Worm (Caenorhabditis elegans) whole organism, young adult: ENCODE data around the gene C29A12.6.

Source experiments
- B0019.2 ChIP-seq: fragments of 200-800 bp; sonication (Bioruptor generic); conservative IDR thresholded peaks from 2 replicates; pipeline ENCODE4 v1.3.6; 2022; ENCODE audit warnings: missing genetic modification reagents, missing genetic modification characterization, missing compliant biosample characterization
- F33H1.4 ChIP-seq: fragments of 200-800 bp; sonication (Bioruptor generic); IDR thresholded peaks from 2 replicates; pipeline ENCODE4 v1.3.6; 2022; ENCODE audit warnings: missing genetic modification reagents, missing genetic modification characterization, missing compliant biosample characterization
- F37B4.10 ChIP-seq: fragments of 200-800 bp; sonication (Bioruptor generic); IDR thresholded peaks from 2 replicates; pipeline ENCODE4 v1.3.6; 2022; ENCODE audit warnings: missing genetic modification characterization, missing compliant biosample characterization
- F39B2.1 ChIP-seq: fragments of 200-800 bp; sonication (Bioruptor generic); IDR thresholded peaks from 2 replicates; pipeline ENCODE4 v1.3.6; 2022; ENCODE audit warnings: missing genetic modification reagents, missing genetic modification characterization, missing compliant biosample characterization
- F52B5.7 ChIP-seq: sonication (generic microtip); optimal IDR thresholded peaks from 2 replicates; lab custom pipeline; 2016; ENCODE audit warnings: mild to moderate bottlenecking, missing genetic modification characterization, missing compliant biosample characterization
- F55B11.4 ChIP-seq: sonication (generic microtip); optimal IDR thresholded peaks from 2 replicates; lab custom pipeline; 2016; ENCODE audit warnings: missing compliant biosample characterization, missing genetic modification characterization, borderline replicate concordance; ENCODE audit not compliant: insufficient read depth
- F57A8.1 ChIP-seq: fragments of 200-800 bp; sonication (Bioruptor generic); optimal IDR thresholded peaks from 2 replicates; lab custom pipeline; 2018; ENCODE audit warnings: mild to moderate bottlenecking, missing genetic modification characterization, moderate library complexity, missing compliant biosample characterization
- F57C9.4 ChIP-seq: sonication (generic microtip); optimal IDR thresholded peaks from 2 replicates; lab custom pipeline; 2017; ENCODE audit warnings: mild to moderate bottlenecking, missing genetic modification characterization, missing compliant biosample characterization
- T26A5.8 ChIP-seq: sonication (generic microtip); optimal IDR thresholded peaks from 2 replicates; lab custom pipeline; 2016; ENCODE audit warnings: missing genetic modification characterization, missing compliant biosample characterization
- Y95B8A.8 ChIP-seq: fragments of 200-800 bp; sonication (Bioruptor generic); IDR thresholded peaks from 2 replicates; pipeline ENCODE4 v1.3.6; 2022; ENCODE audit warnings: missing genetic modification reagents, missing genetic modification characterization, missing compliant biosample characterization
- ZK185.1 ChIP-seq: sonication (generic microtip); optimal IDR thresholded peaks from 2 replicates; lab custom pipeline; 2016; ENCODE audit warnings: mild to moderate bottlenecking, missing genetic modification characterization, missing compliant biosample characterization; ENCODE audit not compliant: poor library complexity, severe bottlenecking
- akir-1 ChIP-seq: fragments of 200-800 bp; sonication (Bioruptor generic); optimal IDR thresholded peaks from 2 replicates; lab custom pipeline; 2018; ENCODE audit warnings: mild to moderate bottlenecking, missing genetic modification characterization, moderate library complexity, missing compliant biosample characterization
- aptf-3 ChIP-seq: fragments of 200-800 bp; sonication (Bioruptor generic); IDR thresholded peaks from 2 replicates; pipeline ENCODE4 v1.3.6; 2022; ENCODE audit warnings: missing genetic modification characterization, missing compliant biosample characterization
- attf-5 ChIP-seq: fragments of 200-800 bp; sonication (Bioruptor generic); optimal IDR thresholded peaks from 2 replicates; lab custom pipeline; 2018; ENCODE audit warnings: mild to moderate bottlenecking, missing genetic modification characterization, missing compliant biosample characterization
- bed-1 ChIP-seq: fragments of 200-800 bp; sonication (Bioruptor generic); IDR thresholded peaks from 2 replicates; pipeline ENCODE4 v1.3.6; 2022; ENCODE audit warnings: missing genetic modification reagents, missing genetic modification characterization, missing compliant biosample characterization
- bed-2 ChIP-seq: fragments of 200-800 bp; sonication (Bioruptor generic); IDR thresholded peaks from 2 replicates; pipeline ENCODE4 v1.3.6; 2022; ENCODE audit warnings: missing genetic modification reagents, missing genetic modification characterization, missing compliant biosample characterization
- ccch-3 ChIP-seq: fragments of 200-800 bp; sonication (Bioruptor generic); optimal IDR thresholded peaks from 2 replicates; lab custom pipeline; 2018; ENCODE audit warnings: mild to moderate bottlenecking, missing genetic modification characterization, missing compliant biosample characterization
- ceh-100 ChIP-seq: fragments of 200-800 bp; sonication (Bioruptor generic); IDR thresholded peaks from 2 replicates; pipeline ENCODE4 v1.3.6; 2022; ENCODE audit warnings: missing genetic modification reagents, missing genetic modification characterization, missing compliant biosample characterization
- ceh-27 ChIP-seq: fragments of 200-800 bp; sonication (Bioruptor generic); optimal IDR thresholded peaks from 2 replicates; lab custom pipeline; 2018; ENCODE audit warnings: mild to moderate bottlenecking, missing genetic modification characterization, moderate library complexity, missing compliant biosample characterization
- ceh-40 ChIP-seq: fragments of 200-800 bp; sonication (Bioruptor generic); IDR thresholded peaks from 2 replicates; pipeline ENCODE4 v1.3.6; 2022; ENCODE audit warnings: missing genetic modification characterization, missing compliant biosample characterization
- ceh-79 ChIP-seq: sonication (generic microtip); optimal IDR thresholded peaks from 2 replicates; lab custom pipeline; 2017; ENCODE audit warnings: mild to moderate bottlenecking, missing genetic modification characterization, missing compliant biosample characterization
- chd-7 ChIP-seq: sonication (generic microtip); optimal IDR thresholded peaks from 2 replicates; lab custom pipeline; 2016; ENCODE audit warnings: mild to moderate bottlenecking, missing genetic modification characterization, moderate library complexity, missing compliant biosample characterization
- dpff-1 ChIP-seq: sonication (generic microtip); optimal IDR thresholded peaks from 2 replicates; lab custom pipeline; 2017; ENCODE audit warnings: mild to moderate bottlenecking, missing genetic modification characterization, missing compliant biosample characterization
- efl-1 ChIP-seq: fragments of 150-350 bp; optimal IDR thresholded peaks from 2 replicates; lab custom pipeline; 2014; ENCODE audit warnings: missing biosample characterization, missing genetic modification reagents, missing genetic modification characterization
- egl-18 ChIP-seq: fragments of 200-800 bp; sonication (Bioruptor generic); IDR thresholded peaks from 2 replicates; pipeline ENCODE4 v1.3.6; 2022; ENCODE audit warnings: missing genetic modification reagents, missing genetic modification characterization, missing compliant biosample characterization
- ets-4 ChIP-seq: fragments of 200-800 bp; sonication (Bioruptor generic); optimal IDR thresholded peaks from 2 replicates; lab custom pipeline; 2018; ENCODE audit warnings: mild to moderate bottlenecking, missing genetic modification characterization, missing compliant biosample characterization
- fkh-3 ChIP-seq: sonication (generic microtip); optimal IDR thresholded peaks from 2 replicates; lab custom pipeline; 2016; ENCODE audit warnings: mild to moderate bottlenecking, missing genetic modification characterization, missing compliant biosample characterization
- gei-17 ChIP-seq: fragments of 200-800 bp; sonication (Bioruptor generic); optimal IDR thresholded peaks from 2 replicates; lab custom pipeline; 2018; ENCODE audit warnings: mild to moderate bottlenecking, missing genetic modification characterization, missing compliant biosample characterization
- hlh-26 ChIP-seq: fragments of 200-800 bp; sonication (Bioruptor generic); conservative IDR thresholded peaks from 2 replicates; pipeline ENCODE4 v1.3.6; 2022; ENCODE audit warnings: missing genetic modification reagents, missing genetic modification characterization, missing compliant biosample characterization
- hmg-20 ChIP-seq: fragments of 200-800 bp; sonication (Bioruptor generic); IDR thresholded peaks from 2 replicates; pipeline ENCODE4 v1.3.6; 2022; ENCODE audit warnings: missing genetic modification reagents, missing genetic modification characterization, missing compliant biosample characterization
- lag-1 ChIP-seq: fragments of 200-800 bp; sonication (Bioruptor generic); IDR thresholded peaks from 2 replicates; pipeline ENCODE4 v1.3.6; 2022; ENCODE audit warnings: missing genetic modification reagents, missing genetic modification characterization, missing compliant biosample characterization
- lin-40 ChIP-seq: sonication (generic microtip); optimal IDR thresholded peaks from 2 replicates; lab custom pipeline; 2016; ENCODE audit warnings: missing genetic modification characterization, mild to moderate bottlenecking, missing compliant biosample characterization, missing genotype, missing genetic modification reagents
- madf-10 ChIP-seq: sonication (generic microtip); optimal IDR thresholded peaks from 2 replicates; lab custom pipeline; 2016; ENCODE audit warnings: mild to moderate bottlenecking, missing genetic modification characterization, missing compliant biosample characterization
- nfya-1 ChIP-seq: sonication (generic microtip); optimal IDR thresholded peaks from 2 replicates; lab custom pipeline; 2017; ENCODE audit warnings: antibody characterized with exemption, missing compliant biosample characterization, missing genetic modification characterization, borderline replicate concordance; ENCODE audit not compliant: insufficient read depth
- nhr-120 ChIP-seq: fragments of 200-800 bp; sonication (Bioruptor generic); IDR thresholded peaks from 2 replicates; pipeline ENCODE4 v1.3.6; 2022; ENCODE audit warnings: missing genetic modification characterization, missing compliant biosample characterization
- pbrm-1 ChIP-seq: fragments of 200-800 bp; sonication (Bioruptor generic); IDR thresholded peaks from 2 replicates; pipeline ENCODE4 v1.3.6; 2022; ENCODE audit warnings: missing genetic modification reagents, missing genetic modification characterization, missing compliant biosample characterization
- rcor-1 ChIP-seq: fragments of 200-800 bp; sonication (Bioruptor generic); IDR thresholded peaks from 2 replicates; pipeline ENCODE4 v1.3.6; 2022; ENCODE audit warnings: missing genetic modification reagents, missing genetic modification characterization, missing compliant biosample characterization
- rec-8 ChIP-seq, 2 experiments: sonication (generic microtip); optimal IDR thresholded peaks; 2 replicates each; lab custom pipeline; 2016; ENCODE audit warnings: mild to moderate bottlenecking in 2 of 2, missing genetic modification characterization in 2 of 2, missing genetic modification reagents in 2 of 2, missing genotype in 2 of 2, missing biosample characterization in 1 of 2, missing compliant biosample characterization in 1 of 2, moderate library complexity in 1 of 2
- repo-1 ChIP-seq: sonication (generic microtip); optimal IDR thresholded peaks from 2 replicates; lab custom pipeline; 2017; ENCODE audit warnings: mild to moderate bottlenecking, missing genetic modification characterization, missing compliant biosample characterization
- snpc-1.3 ChIP-seq: sonication (generic microtip); optimal IDR thresholded peaks from 2 replicates; lab custom pipeline; 2017; ENCODE audit warnings: missing genetic modification characterization, mild to moderate bottlenecking, missing compliant biosample characterization, antibody characterized with exemption, moderate library complexity, missing genotype, missing genetic modification reagents; ENCODE audit not compliant: insufficient read depth
- snpc-4 ChIP-seq, 5 experiments: fragments of 150-350 bp in 1 of 5; sonication (generic microtip) in 4 of 5; optimal IDR thresholded peaks; 2 replicates each; lab custom pipeline; 2014 to 2018; ENCODE audit warnings: missing genetic modification characterization in 5 of 5, missing biosample characterization in 3 of 5, antibody characterized with exemption in 2 of 5, mild to moderate bottlenecking in 2 of 5, missing compliant biosample characterization in 2 of 5, missing genotype in 2 of 5, moderate library complexity in 2 of 5, missing genetic modification reagents in 1 of 5
- tlf-1 ChIP-seq: fragments of 200-800 bp; sonication (Bioruptor generic); optimal IDR thresholded peaks from 2 replicates; lab custom pipeline; 2018; ENCODE audit warnings: mild to moderate bottlenecking, missing genetic modification characterization, missing compliant biosample characterization
- unc-130 ChIP-seq: sonication (generic microtip); optimal IDR thresholded peaks from 2 replicates; lab custom pipeline; 2016; ENCODE audit warnings: missing genetic modification reagents, missing genetic modification characterization, missing compliant biosample characterization
- xnd-1 ChIP-seq: sonication (generic microtip); optimal IDR thresholded peaks from 2 replicates; lab custom pipeline; 2016; ENCODE audit warnings: missing genotype, missing genetic modification reagents, missing genetic modification characterization, missing compliant biosample characterization
- ztf-26 ChIP-seq: sonication (generic microtip); optimal IDR thresholded peaks from 2 replicates; lab custom pipeline; 2017; ENCODE audit warnings: missing genetic modification characterization, missing compliant biosample characterization
- ztf-28 ChIP-seq: fragments of 200-800 bp; sonication (Bioruptor generic); IDR thresholded peaks from 2 replicates; pipeline ENCODE4 v1.3.6; 2022; ENCODE audit warnings: missing genetic modification reagents, missing genetic modification characterization, missing compliant biosample characterization
- ztf-6 ChIP-seq: fragments of 200-800 bp; sonication (Bioruptor generic); IDR thresholded peaks from 2 replicates; pipeline ENCODE4 v1.3.6; 2022; ENCODE audit warnings: missing genetic modification reagents, missing genetic modification characterization, missing compliant biosample characterization

C29A12.6 gene

DNA sequence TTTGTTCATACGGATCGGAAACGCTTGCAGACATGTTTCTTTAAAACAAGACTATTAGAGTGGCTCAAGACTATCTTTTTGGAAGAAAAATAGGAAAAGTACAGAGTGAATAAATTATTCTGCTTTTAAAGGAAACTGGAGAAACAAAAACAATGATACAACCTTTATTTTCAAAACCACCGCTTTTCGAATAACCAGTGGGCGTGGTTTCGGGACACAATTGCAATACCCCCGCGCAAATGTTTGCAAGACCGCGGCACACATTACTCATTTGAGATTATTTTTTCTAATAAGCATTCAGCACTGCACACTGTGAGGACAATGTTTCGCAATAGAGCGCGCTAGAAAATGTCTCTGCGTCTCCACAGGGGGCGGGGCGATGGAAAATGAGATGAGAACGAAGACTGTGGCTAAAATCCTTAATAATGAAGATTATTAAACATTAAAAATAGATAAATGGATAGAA is 39.1 kb upstream of the C29A12.6 start, which contains the start of gene plrg-1 (continued):
- peak; percentile 55 for TF ChIP-seq F33H1.4
- TF ChIP-seq bed-2 (GFP tag; lab: Robert Waterston, UW) = no peak
- TF ChIP-seq ZK185.1 = peak; percentile 91
- peak; percentile 79; the same call in 1 of the 2 replicates for TF ChIP-seq Y95B8A.8 (GFP tag; lab: Robert Waterston, UW)
- TF ChIP-seq ceh-40 = 0 out of 2 replicates have a peak, but pooled peaks have one; percentile 34
- TF ChIP-seq F55B11.4 (tag; lab: Kevin White, UChicago) = no peak
- TF ChIP-seq gei-17 (GFP tag; lab: Kevin White, UChicago) = peak; percentile 51
- TF ChIP-seq B0019.2 (GFP tag; lab: Robert Waterston, UW) = peak; percentile 73
- TF ChIP-seq pbrm-1 (GFP tag; lab: Robert Waterston, UW) = peak; percentile 94
- no peak for TF ChIP-seq fkh-3
- TF ChIP-seq ceh-100 (GFP tag; lab: Robert Waterston, UW) = peak; percentile 88
- TF ChIP-seq attf-5 (GFP tag; lab: Kevin White, UChicago) = peak; percentile 97
- TF ChIP-seq lag-1 = 0 out of 2 replicates have a peak, but pooled peaks have one; percentile 49
- no peak for TF ChIP-seq dpff-1
- peak; percentile 66 for TF ChIP-seq ets-4 (GFP tag; lab: Kevin White, UChicago)
- no peak for TF ChIP-seq nhr-120 (GFP tag; lab: Robert Waterston, UW)
- TF ChIP-seq egl-18 = 0 out of 2 replicates have a peak, but pooled peaks have one; percentile 33
- TF ChIP-seq efl-1 = peak; percentile 59
- peak; percentile 32 for TF ChIP-seq ztf-26 (tag; lab: Kevin White, UChicago)
- TF ChIP-seq repo-1 (tag; lab: Kevin White, UChicago) = peak; percentile 38
- 0 out of 2 replicates have a peak, but pooled peaks have one; percentile 66 for TF ChIP-seq F37B4.10 (GFP tag; lab: Robert Waterston, UW)
- TF ChIP-seq snpc-1.3 (tag; lab: Kevin White, UChicago) = peak; percentile 82
- no peak for TF ChIP-seq ceh-79 (tag; lab: Kevin White, UChicago)
- no peak for TF ChIP-seq nfya-1 (tag; lab: Kevin White, UChicago)
- TF ChIP-seq akir-1 (GFP tag; lab: Kevin White, UChicago) = no peak
- no peak for TF ChIP-seq bed-1 (GFP tag; lab: Robert Waterston, UW)
- no peak for TF ChIP-seq F39B2.1 (GFP tag; lab: Robert Waterston, UW)
- no peak for TF ChIP-seq aptf-3
- TF ChIP-seq rec-8 (tag; optimal IDR thresholded peaks at IDR 0.05; lab: Kevin White, UChicago) = peak; percentile 20 to 60
- peak; percentile 79 for TF ChIP-seq hmg-20 (GFP tag; lab: Robert Waterston, UW)
- TF ChIP-seq snpc-4 (GFP tag; optimal IDR thresholded peaks at IDR 0.05; lab: Kevin White, UChicago) = peak; percentile 35
- TF ChIP-seq snpc-4 (tag; optimal IDR thresholded peaks at IDR 0.05; lab: Kevin White, UChicago) = peak; percentile 35 to 72 (median 70)
- no peak for TF ChIP-seq F57A8.1 (GFP tag; lab: Kevin White, UChicago)
- no peak for TF ChIP-seq T26A5.8 (tag; lab: Kevin White, UChicago)
- peak; percentile 72; the same call in 1 of the 2 replicates for TF ChIP-seq ztf-6 (GFP tag; lab: Robert Waterston, UW)
- TF ChIP-seq ccch-3 (GFP tag; lab: Kevin White, UChicago) = no peak
- peak; percentile 92 for TF ChIP-seq ceh-27 (GFP tag; lab: Kevin White, UChicago)
- peak; percentile 82 for TF ChIP-seq ztf-28 (GFP tag; lab: Robert Waterston, UW)
- TF ChIP-seq unc-130 (GFP tag; lab: Kevin White, UChicago) = peak; percentile 58
- TF ChIP-seq madf-10 = peak; percentile 52
- TF ChIP-seq xnd-1 = peak; percentile 28
- peak; percentile 85 for TF ChIP-seq tlf-1 (GFP tag; lab: Kevin White, UChicago)
- TF ChIP-seq F57C9.4 (tag; lab: Kevin White, UChicago) = no peak
- no peak for TF ChIP-seq hlh-26 (GFP tag; lab: Robert Waterston, UW)
- peak; percentile 84 for TF ChIP-seq lin-40 (tag; lab: Kevin White, UChicago)
- TF ChIP-seq F52B5.7 (tag; lab: Kevin White, UChicago) = peak; percentile 58
- peak; percentile 74 for TF ChIP-seq chd-7 (tag; lab: Kevin White, UChicago)
- peak; percentile 93 for TF ChIP-seq rcor-1 (GFP tag; lab: Robert Waterston, UW)
